Worm (Caenorhabditis elegans): ENCODE data around the gene T26A5.6.

The T26A5.6 gene

ce11 chrIII:6450596-6450995, at the start of gene T26A5.6:
Gene T26A5.6 (minus strand): TSS chrIII:6450696.
- no peak for TF ChIP-seq odd-2 (tag; optimal IDR thresholded peaks at IDR 0.05)
- TF ChIP-seq sdc-2 (tag; optimal IDR thresholded peaks at IDR 0.05), result no peak
- TF ChIP-seq pha-2 (tag; optimal IDR thresholded peaks at IDR 0.05), result no peak
- TF ChIP-seq pqm-1 (tag; optimal IDR thresholded peaks at IDR 0.05), result no peak
- no peak for TF ChIP-seq ceh-24 (tag; optimal IDR thresholded peaks at IDR 0.05)
- TF ChIP-seq ceh-48 (tag; optimal IDR thresholded peaks at IDR 0.05), result no peak

ce11 chrIII:6500032-6500564, 49.6 kb upstream of the T26A5.6 start, which contains the start of gene F23F12.3:
Gene F23F12.3 (plus strand): TSS chrIII:6500514.
- TF ChIP-seq pat-9 (tag; optimal IDR thresholded peaks at IDR 0.05), result no peak
- TF ChIP-seq nfya-1 (tag; optimal IDR thresholded peaks at IDR 0.05), result peak; percentile 43
- TF ChIP-seq Y22D7AL.16 (tag; optimal IDR thresholded peaks at IDR 0.05), result no peak
- no peak for TF ChIP-seq ceh-30 (tag; optimal IDR thresholded peaks at IDR 0.05)
- TF ChIP-seq hlh-8 (tag; optimal IDR thresholded peaks at IDR 0.05), result no peak

- TF ChIP-seq unc-86 (tag; optimal IDR thresholded peaks at IDR 0.05) (no peak), hlh-30 (tag; optimal IDR thresholded peaks at IDR 0.05; ENCODE audit: insufficient read depth) (no peak), ceh-18 (tag; optimal IDR thresholded peaks at IDR 0.05) (no peak), ceh-14 (tag; optimal IDR thresholded peaks at IDR 0.05) (no peak), K02D7.2 (tag; optimal IDR thresholded peaks at IDR 0.05) (no peak), lim-6 (tag; optimal IDR thresholded peaks at IDR 0.05) (no peak), ahr-1 (tag; optimal IDR thresholded peaks at IDR 0.05) (no peak), ceh-48 (tag; optimal IDR thresholded peaks at IDR 0.05) (no peak), pqm-1 (tag; optimal IDR thresholded peaks at IDR 0.05) (no peak), madf-2 (tag; optimal IDR thresholded peaks at IDR 0.05) (no peak), che-1 (tag; optimal IDR thresholded peaks at IDR 0.05) (no peak), sdc-2 (tag; optimal IDR thresholded peaks at IDR 0.05) (no peak), pag-3 (tag; optimal IDR thresholded peaks at IDR 0.05; ENCODE audit: borderline replicate concordance) (no peak), F13H6.1 (tag; optimal IDR thresholded peaks at IDR 0.05) (no peak), dmd-4 (tag; optimal IDR thresholded peaks at IDR 0.05; ENCODE audit: borderline replicate concordance) (no peak), gmeb-2 (tag; optimal IDR thresholded peaks at IDR 0.05) (no peak), pat-9 (tag; optimal IDR thresholded peaks at IDR 0.05) (no peak)
Observed at ce11 chrIII:6499102-6499501, 48.6 kb upstream of the T26A5.6 start.

ce11 chrIII:6498176-6498575, 47.7 kb upstream of the T26A5.6 start, which contains the start of gene sdz-15:
Gene sdz-15 (plus strand): TSS chrIII:6498476.
- TF ChIP-seq ceh-9 (tag; optimal IDR thresholded peaks at IDR 0.05) (no peak), lim-6 (tag; optimal IDR thresholded peaks at IDR 0.05) (no peak), ceh-22 (tag; optimal IDR thresholded peaks at IDR 0.05) (no peak), unc-3 (GFP tag; conservative IDR thresholded peaks at IDR 0.05) (no peak), unc-3 (tag; optimal IDR thresholded peaks at IDR 0.05) (no peak)

- TF ChIP-seq elt-2 (tag; optimal IDR thresholded peaks at IDR 0.05) (peak; percentile 69), Y22D7AL.16 (tag; optimal IDR thresholded peaks at IDR 0.05) (no peak), ceh-48 (tag; optimal IDR thresholded peaks at IDR 0.05) (no peak), tbx-7 (tag; optimal IDR thresholded peaks at IDR 0.05) (no peak), ceh-22 (tag; optimal IDR thresholded peaks at IDR 0.05) (no peak), sox-4 (tag; optimal IDR thresholded peaks at IDR 0.05) (no peak)
Observed at ce11 chrIII:6495191-6495723, 44.8 kb upstream of the T26A5.6 start, which contains the start of gene F23F12.13. Gene F23F12.13 (plus strand): TSS chrIII:6495673.

ce11 chrIII:6492807-6493206, 42.3 kb upstream of the T26A5.6 start, which contains the start of gene srb-11:
Gene srb-11 (minus strand): TSS chrIII:6492907.
- no peak for TF ChIP-seq ceh-14 (tag; optimal IDR thresholded peaks at IDR 0.05)
- TF ChIP-seq pha-4 (tag; optimal IDR thresholded peaks at IDR 0.05), result no peak
- TF ChIP-seq lim-6 (tag; optimal IDR thresholded peaks at IDR 0.05), result no peak
- TF ChIP-seq ceh-18 (tag; optimal IDR thresholded peaks at IDR 0.05), result no peak
- no peak for TF ChIP-seq ceh-9 (tag; optimal IDR thresholded peaks at IDR 0.05)
- no peak for TF ChIP-seq ets-4 (tag; optimal IDR thresholded peaks at IDR 0.05)
- no peak for TF ChIP-seq rnt-1 (tag; optimal IDR thresholded peaks at IDR 0.05)
- no peak for TF ChIP-seq tbx-7 (tag; optimal IDR thresholded peaks at IDR 0.05)
- TF ChIP-seq ceh-45 (GFP tag; IDR thresholded peaks at IDR 0.05), result no peak
- TF ChIP-seq pqm-1 (tag; optimal IDR thresholded peaks at IDR 0.05), result no peak
- no peak for TF ChIP-seq ceh-2 (tag; optimal IDR thresholded peaks at IDR 0.05)
- TF ChIP-seq pha-2 (tag; optimal IDR thresholded peaks at IDR 0.05), result no peak
- TF ChIP-seq syd-9 (tag; optimal IDR thresholded peaks at IDR 0.05), result no peak
- no peak for TF ChIP-seq K09A11.1 (tag; optimal IDR thresholded peaks at IDR 0.05; ENCODE audit: insufficient read depth)
- no peak for TF ChIP-seq ceh-48 (tag; optimal IDR thresholded peaks at IDR 0.05)
- TF ChIP-seq hlh-30 (tag; optimal IDR thresholded peaks at IDR 0.05; ENCODE audit: insufficient read depth), result no peak
- no peak for TF ChIP-seq tbx-2 (tag; optimal IDR thresholded peaks at IDR 0.05)
- TF ChIP-seq hlh-8 (tag; optimal IDR thresholded peaks at IDR 0.05), result no peak
- no peak for TF ChIP-seq hlh-15 (tag; optimal IDR thresholded peaks at IDR 0.05)

Data from whole organism, late embryonic.